Worm (Caenorhabditis elegans) whole organism, L4 larva: Measurements from ENCODE around the gene T10H9.8.

Experiments
- ama-1 ChIP-seq: fragments of 150-350 bp; optimal IDR thresholded peaks from 2 replicates; lab custom pipeline; 2014; ENCODE audit warnings: inconsistent platforms, mixed read lengths
- ceh-44 ChIP-seq: fragments of 200-800 bp; sonication (Bioruptor generic); IDR thresholded peaks from 2 replicates; pipeline ENCODE4 v1.3.6; 2022; ENCODE audit warnings: missing genetic modification reagents, missing genetic modification characterization, missing compliant biosample characterization
- nhr-28 ChIP-seq: fragments of 150-350 bp; optimal IDR thresholded peaks from 2 replicates; lab custom pipeline; 2014; ENCODE audit warnings: missing biosample characterization, missing genetic modification characterization

ce11 chrV:6658765-6659164 lies 6.6 kb downstream of the T10H9.8 start:
- TF ChIP-seq ama-1 (lab: Kevin White, UChicago): no peak
- TF ChIP-seq nhr-28 (tag; lab: Kevin White, UChicago): no peak
- TF ChIP-seq ceh-44: no peak; the same call in 1 of the 2 replicates
